Worm (Caenorhabditis elegans) whole organism, L3 larva: ENCODE results near the gene K02E2.1.

Experiments used
- aly-2 ChIP-seq: fragments of 150-350 bp; optimal IDR thresholded peaks from 2 replicates; lab custom pipeline; 2014; ENCODE audit warnings: missing biosample characterization, missing genetic modification characterization
- nhr-11 ChIP-seq: fragments of 150-350 bp; optimal IDR thresholded peaks from 2 replicates; lab custom pipeline; 2014; ENCODE audit warnings: missing biosample characterization, missing genetic modification characterization

ce11 chrV:20375236-20375635, 23.9 kb downstream of the K02E2.1 start, which contains the start of gene ins-35:
- TF ChIP-seq aly-2 (tag; lab: Kevin White, UChicago) (no peak), nhr-11 (no peak)
